Fruit fly (Drosophila melanogaster): ENCODE measurements around the gene FoxK.

The FoxK gene

DNA sequence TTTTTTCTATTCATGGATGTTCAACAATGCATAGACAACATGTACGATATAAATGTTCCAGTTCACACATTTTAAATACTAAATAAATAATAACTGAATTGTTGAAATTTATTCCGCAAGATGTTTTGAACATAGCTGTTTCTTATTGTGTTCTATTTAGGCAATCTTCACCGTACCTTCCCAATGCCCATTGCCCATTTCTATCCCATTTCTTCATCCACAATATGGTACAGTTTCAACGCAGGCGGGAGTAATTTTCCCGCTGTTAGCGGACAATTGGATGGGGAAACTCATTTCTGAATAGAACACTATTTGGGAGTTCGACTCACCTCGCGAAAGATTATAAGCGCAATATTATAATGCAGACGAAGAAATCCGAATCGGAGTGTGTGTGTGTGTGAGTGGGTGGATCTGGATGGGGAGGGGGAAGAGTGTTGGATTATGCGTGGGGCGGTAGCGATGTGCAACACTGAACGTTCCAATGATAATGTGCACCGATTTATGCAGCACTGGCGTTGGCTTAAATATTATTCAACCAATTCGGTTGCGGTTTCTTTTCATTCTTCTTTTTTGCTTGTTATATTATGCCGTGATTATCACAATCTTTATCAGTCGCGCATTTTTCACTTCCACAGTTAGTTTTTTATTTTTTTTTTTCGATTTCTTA lies 28.5 kb downstream of the FoxK start (continued):
- no peak for TF ChIP-seq CG2875 (GFP tag; optimal IDR thresholded peaks at IDR 0.05)
- TF ChIP-seq pfk (GFP tag; optimal IDR thresholded peaks at IDR 0.05): no peak
- no peak for TF ChIP-seq CG4282 (GFP tag; optimal IDR thresholded peaks at IDR 0.05)
- TF ChIP-seq CG10431 (GFP tag; optimal IDR thresholded peaks at IDR 0.05): peak; percentile 51
- no peak for TF ChIP-seq phol (tag; optimal IDR thresholded peaks at IDR 0.05)
- peak; percentile 32 for TF ChIP-seq CG1603 (tag; optimal IDR thresholded peaks at IDR 0.05)
- TF ChIP-seq CG11456 (GFP tag; IDR thresholded peaks at IDR 0.05): peak; percentile 67; the same call in 2 of the 3 replicates
- TF ChIP-seq Side (GFP tag; optimal IDR thresholded peaks at IDR 0.05): peak; percentile 76
- TF ChIP-seq CG14441 (GFP tag; IDR thresholded peaks at IDR 0.05): peak; percentile 7; the same call in 1 of the 2 replicates
- TF ChIP-seq br (optimal IDR thresholded peaks at IDR 0.05): no peak
- no peak for TF ChIP-seq usp (GFP tag; optimal IDR thresholded peaks at IDR 0.05)
- peak; percentile 37; the same call in 2 of the 3 replicates for TF ChIP-seq H15 (GFP tag; IDR thresholded peaks at IDR 0.05)
- peak; percentile 56 for TF ChIP-seq repo (GFP tag; optimal IDR thresholded peaks at IDR 0.05)
- TF ChIP-seq az2 (GFP tag; optimal IDR thresholded peaks at IDR 0.05): peak; percentile 27
- TF ChIP-seq Hey (tag; optimal IDR thresholded peaks at IDR 0.05): no peak
- no peak for TF ChIP-seq Neu2 (GFP tag; optimal IDR thresholded peaks at IDR 0.05; ENCODE audit: borderline replicate concordance)
- TF ChIP-seq wdn (GFP tag; IDR thresholded peaks at IDR 0.05): no peak
- no peak for TF ChIP-seq dm (GFP tag; optimal IDR thresholded peaks at IDR 0.05)
- peak; percentile 57; the same call in 1 of the 2 replicates for TF ChIP-seq Xrp1 (GFP tag; IDR thresholded peaks at IDR 0.05)
- TF ChIP-seq vnd (GFP tag; IDR thresholded peaks at IDR 0.05; ENCODE audit: partially characterized antibody): no peak
- TF ChIP-seq CG14710 (tag; optimal IDR thresholded peaks at IDR 0.05): peak; percentile 18
- TF ChIP-seq CG7556 (GFP tag; optimal IDR thresholded peaks at IDR 0.05): peak; percentile 5
- peak; percentile 64 for TF ChIP-seq Myb (GFP tag; optimal IDR thresholded peaks at IDR 0.05)
- TF ChIP-seq CG9932 (GFP tag; IDR thresholded peaks at IDR 0.05): peak; percentile 53
- TF ChIP-seq CG12391 (tag; optimal IDR thresholded peaks at IDR 0.05): peak; percentile 34
- no peak for TF ChIP-seq Trl (optimal IDR thresholded peaks at IDR 0.05)
- peak; percentile 68 for TF ChIP-seq Trl (GFP tag; optimal IDR thresholded peaks at IDR 0.05)
- peak; percentile 63 for TF ChIP-seq caup (GFP tag; optimal IDR thresholded peaks at IDR 0.05; ENCODE audit: severe bottlenecking)
- no peak for TF ChIP-seq pros (GFP tag; optimal IDR thresholded peaks at IDR 0.05)
- peak; percentile 29 for TF ChIP-seq CG5245 (GFP tag; optimal IDR thresholded peaks at IDR 0.05)
- no peak for TF ChIP-seq CG3726 (GFP tag; IDR thresholded peaks at IDR 0.05)
- no peak for TF ChIP-seq lola (GFP tag; optimal IDR thresholded peaks at IDR 0.05)
- 0 out of 2 replicates have a peak, but pooled peaks have one; percentile 40 for TF ChIP-seq klu (GFP tag; IDR thresholded peaks at IDR 0.05)
- TF ChIP-seq Bgb (GFP tag; IDR thresholded peaks at IDR 0.05; ENCODE audit: partially characterized antibody): no peak
- TF ChIP-seq NC2β (GFP tag; optimal IDR thresholded peaks at IDR 0.05): peak; percentile 60
- no peak for TF ChIP-seq CkIIα-i1 (GFP tag; IDR thresholded peaks at IDR 0.05)
- TF ChIP-seq ab (GFP tag; optimal IDR thresholded peaks at IDR 0.05): no peak
- peak; percentile 30; the same call in 1 of the 2 replicates for TF ChIP-seq Ptx1 (GFP tag; IDR thresholded peaks at IDR 0.05)
- no peak for TF ChIP-seq CG8359 (GFP tag; optimal IDR thresholded peaks at IDR 0.05; ENCODE audit: borderline replicate concordance)
- TF ChIP-seq tll (GFP tag; optimal IDR thresholded peaks at IDR 0.05): no peak
- no peak for TF ChIP-seq B-H1 (GFP tag; IDR thresholded peaks at IDR 0.05)
- peak; percentile 61 for TF ChIP-seq CG12659 (GFP tag; optimal IDR thresholded peaks at IDR 0.05)
- TF ChIP-seq Ssrp (tag; optimal IDR thresholded peaks at IDR 0.05): no peak
- no peak for TF ChIP-seq pnt (GFP tag; optimal IDR thresholded peaks at IDR 0.05)
- TF ChIP-seq tio (GFP tag; optimal IDR thresholded peaks at IDR 0.05): no peak
- no peak for TF ChIP-seq jing (GFP tag; optimal IDR thresholded peaks at IDR 0.05)
- TF ChIP-seq CG6791 (GFP tag; IDR thresholded peaks at IDR 0.05; ENCODE audit: partially characterized antibody): peak; percentile 37; the same call in 1 of the 3 replicates
- peak; percentile 63 for TF ChIP-seq CG33213 (GFP tag; optimal IDR thresholded peaks at IDR 0.05)
- peak; percentile 34; the same call in 2 of the 3 replicates for TF ChIP-seq tgo (GFP tag; IDR thresholded peaks at IDR 0.05)
